Fruit fly (Drosophila melanogaster) whole organism, embryonic: Measurements from ENCODE around the gene Cdc7.

ENCODE experiments used
- B-H1 ChIP-seq: fragments of 200-800 bp; sonication (Bioruptor generic); IDR thresholded peaks from 3 replicates; pipeline ENCODE4 v1.3.6; 2022; ENCODE audit warnings: missing biosample characterization, missing genetic modification characterization
- BEAF-32 ChIP-seq: fragments of 200-800 bp; sonication (Bioruptor generic); optimal IDR thresholded peaks from 3 replicates; lab custom pipeline; 2017; ENCODE audit warnings: missing biosample characterization, missing genetic modification characterization, mild to moderate bottlenecking, moderate library complexity, missing genetic modification reagents
- Blimp-1 ChIP-seq: fragments of 200-800 bp; sonication (Bioruptor generic); optimal IDR thresholded peaks from 3 replicates; lab custom pipeline; 2018; ENCODE audit warnings: missing biosample characterization, missing genetic modification characterization, mild to moderate bottlenecking, moderate library complexity, missing genetic modification reagents
- CG10462 ChIP-seq: fragments of 200-800 bp; sonication (Bioruptor generic); optimal IDR thresholded peaks from 2 replicates; lab custom pipeline; 2016; ENCODE audit warnings: missing biosample characterization, missing genetic modification characterization
- CG11398 ChIP-seq: fragments of 200-800 bp; sonication (Bioruptor generic); optimal IDR thresholded peaks from 2 replicates; lab custom pipeline; 2016; ENCODE audit warnings: missing biosample characterization, missing genetic modification characterization
- CG11723 ChIP-seq: fragments of 200-800 bp; sonication (Bioruptor generic); optimal IDR thresholded peaks from 2 replicates; lab custom pipeline; 2017; ENCODE audit warnings: missing biosample characterization, mild to moderate bottlenecking, missing genetic modification characterization
- CG12769 ChIP-seq: fragments of 200-800 bp; sonication (Bioruptor generic); optimal IDR thresholded peaks from 2 replicates; lab custom pipeline; 2019; ENCODE audit warnings: missing biosample characterization, mild to moderate bottlenecking, missing genetic modification characterization, moderate library complexity
- CG15514 ChIP-seq: fragments of 200-800 bp; sonication (Bioruptor generic); optimal IDR thresholded peaks from 3 replicates; lab custom pipeline; 2017; ENCODE audit warnings: missing biosample characterization, missing genetic modification characterization, mild to moderate bottlenecking, moderate library complexity, missing genetic modification reagents
- CG16813 ChIP-seq: fragments of 200-800 bp; sonication (Bioruptor generic); IDR thresholded peaks from 3 replicates; pipeline ENCODE4 v1.3.6; 2022; ENCODE audit warnings: missing biosample characterization, missing genetic modification characterization; ENCODE audit not compliant: partially characterized antibody
- CG16863 ChIP-seq: fragments of 200-800 bp; sonication (Bioruptor generic); optimal IDR thresholded peaks from 3 replicates; lab custom pipeline; 2016; ENCODE audit warnings: missing biosample characterization, missing genetic modification characterization
- CG17829 ChIP-seq: fragments of 200-800 bp; optimal IDR thresholded peaks from 2 replicates; lab custom pipeline; 2019; ENCODE audit warnings: missing biosample characterization, mild to moderate bottlenecking, missing genetic modification characterization, moderate library complexity
- CG18619 ChIP-seq: fragments of 200-800 bp; sonication (Bioruptor generic); optimal IDR thresholded peaks from 3 replicates; lab custom pipeline; 2017; ENCODE audit warnings: missing biosample characterization, mild to moderate bottlenecking, missing genetic modification characterization
- CG2116 ChIP-seq: fragments of 200-800 bp; sonication (Bioruptor generic); optimal IDR thresholded peaks from 3 replicates; lab custom pipeline; 2018; ENCODE audit warnings: missing biosample characterization, mild to moderate bottlenecking, missing genetic modification characterization
- CG2120 ChIP-seq: fragments of 200-800 bp; sonication (Bioruptor generic); optimal IDR thresholded peaks from 3 replicates; lab custom pipeline; 2016; ENCODE audit warnings: missing biosample characterization, missing genetic modification characterization
- CG34376 ChIP-seq: fragments of 200-800 bp; sonication (Bioruptor generic); optimal IDR thresholded peaks from 2 replicates; lab custom pipeline; 2018; ENCODE audit warnings: missing biosample characterization, mild to moderate bottlenecking, missing genetic modification characterization
- CG5953 ChIP-seq: fragments of 200-800 bp; sonication (Bioruptor generic); IDR thresholded peaks from 2 replicates; pipeline ENCODE4 v1.3.6; 2022; ENCODE audit warnings: missing biosample characterization, missing genetic modification characterization
- CG8388 ChIP-seq: fragments of 200-800 bp; sonication (Bioruptor generic); optimal IDR thresholded peaks from 2 replicates; lab custom pipeline; 2019; ENCODE audit warnings: missing biosample characterization, mild to moderate bottlenecking, missing genetic modification characterization, moderate library complexity
- CG9797 ChIP-seq: fragments of 200-800 bp; sonication (Bioruptor generic); optimal IDR thresholded peaks from 3 replicates; lab custom pipeline; 2018; ENCODE audit warnings: missing biosample characterization, mild to moderate bottlenecking, missing genetic modification characterization
- Dref ChIP-seq: fragments of 200-800 bp; sonication (Bioruptor generic); IDR thresholded peaks from 2 replicates; pipeline ENCODE4 v1.3.6; 2022; ENCODE audit warnings: missing biosample characterization, missing genetic modification characterization
- E2f1 ChIP-seq: fragments of 200-800 bp; sonication (Bioruptor generic); IDR thresholded peaks from 2 replicates; pipeline ENCODE4 v1.3.6; 2022; ENCODE audit warnings: missing biosample characterization, missing genetic modification characterization
- Elba2 ChIP-seq: fragments of 200-800 bp; sonication (Bioruptor generic); optimal IDR thresholded peaks from 3 replicates; lab custom pipeline; 2016; ENCODE audit warnings: missing biosample characterization, missing genetic modification characterization
- Ets65A ChIP-seq: fragments of 200-800 bp; sonication (Bioruptor generic); peaks from one replicate; lab custom pipeline; 2016; ENCODE audit warnings: missing biosample characterization, missing genetic modification characterization
- HLHmδ ChIP-seq: fragments of 200-800 bp; sonication (Bioruptor generic); optimal IDR thresholded peaks from 2 replicates; lab custom pipeline; 2018; ENCODE audit warnings: missing biosample characterization, mild to moderate bottlenecking, missing genetic modification characterization, moderate library complexity
- HmgZ ChIP-seq: fragments of 200-800 bp; sonication (Bioruptor generic); optimal IDR thresholded peaks from 2 replicates; lab custom pipeline; 2018; ENCODE audit warnings: missing biosample characterization, mild to moderate bottlenecking, missing genetic modification characterization
- Lhr ChIP-seq: fragments of 200-800 bp; sonication (Bioruptor generic); optimal IDR thresholded peaks from 3 replicates; lab custom pipeline; 2017; ENCODE audit warnings: mild to moderate bottlenecking, missing biosample characterization, missing genetic modification reagents, missing genetic modification characterization
- Mrtf ChIP-seq: fragments of 200-800 bp; sonication (Bioruptor generic); IDR thresholded peaks from 3 replicates; pipeline ENCODE4 v1.3.6; 2022; ENCODE audit warnings: missing biosample characterization, missing genetic modification characterization
- NK7.1 ChIP-seq: fragments of 200-800 bp; sonication (Bioruptor generic); optimal IDR thresholded peaks from 3 replicates; lab custom pipeline; 2016; ENCODE audit warnings: missing biosample characterization, missing genetic modification characterization
- Rfx ChIP-seq: fragments of 200-800 bp; sonication (Bioruptor generic); IDR thresholded peaks from 2 replicates; pipeline ENCODE4 v1.3.6; 2022; ENCODE audit warnings: missing biosample characterization, missing genetic modification characterization
- Sin3A ChIP-seq: fragments of >200 bp; optimal IDR thresholded peaks from 2 replicates; lab custom pipeline; 2018
- Sox102F ChIP-seq: fragments of 200-800 bp; sonication (Bioruptor generic); optimal IDR thresholded peaks from 2 replicates; lab custom pipeline; 2018; ENCODE audit warnings: missing biosample characterization, mild to moderate bottlenecking, missing genetic modification characterization, moderate library complexity
- amos ChIP-seq: fragments of 200-800 bp; sonication (Bioruptor generic); IDR thresholded peaks from 2 replicates; pipeline ENCODE4 v1.3.6; 2022; ENCODE audit warnings: missing biosample characterization, missing genetic modification characterization; ENCODE audit not compliant: partially characterized antibody
- ap ChIP-seq: fragments of 200-800 bp; sonication (Bioruptor generic); IDR thresholded peaks from 2 replicates; pipeline ENCODE4 v1.3.6; 2022; ENCODE audit warnings: missing biosample characterization, missing genetic modification characterization
- ash1 ChIP-seq: fragments of 200-800 bp; sonication (Bioruptor generic); optimal IDR thresholded peaks from 2 replicates; lab custom pipeline; 2018; ENCODE audit warnings: missing biosample characterization, mild to moderate bottlenecking, missing genetic modification characterization
- cwo ChIP-seq: fragments of 200-800 bp; sonication (Bioruptor generic); optimal IDR thresholded peaks from 3 replicates; lab custom pipeline; 2017; ENCODE audit warnings: missing biosample characterization, missing genetic modification characterization, mild to moderate bottlenecking, moderate library complexity, missing genetic modification reagents
- esg ChIP-seq: fragments of 200-800 bp; sonication (Bioruptor generic); conservative IDR thresholded peaks from 2 replicates; pipeline ENCODE4 v1.3.6; 2022; ENCODE audit warnings: missing biosample characterization, missing genetic modification characterization
- gro ChIP-seq: fragments of 200-800 bp; sonication (Bioruptor generic); optimal IDR thresholded peaks from 2 replicates; lab custom pipeline; 2016; ENCODE audit warnings: missing biosample characterization, missing genetic modification characterization
- ind ChIP-seq: fragments of 200-800 bp; sonication (Bioruptor generic); optimal IDR thresholded peaks from 3 replicates; lab custom pipeline; 2016; ENCODE audit warnings: missing biosample characterization, missing genetic modification characterization
- knrl ChIP-seq: fragments of 200-800 bp; sonication (Bioruptor generic); IDR thresholded peaks from 3 replicates; pipeline ENCODE4 v1.3.6; 2022; ENCODE audit warnings: missing biosample characterization, missing genetic modification characterization; ENCODE audit not compliant: partially characterized antibody
- luna ChIP-seq: fragments of 200-800 bp; sonication (Bioruptor generic); optimal IDR thresholded peaks from 2 replicates; lab custom pipeline; 2016; ENCODE audit warnings: missing biosample characterization, missing genetic modification characterization
- nmo ChIP-seq: fragments of 200-800 bp; sonication (Bioruptor generic); optimal IDR thresholded peaks from 2 replicates; lab custom pipeline; 2018; ENCODE audit warnings: missing biosample characterization, mild to moderate bottlenecking, missing genetic modification characterization, moderate library complexity
- psq ChIP-seq: fragments of 200-800 bp; sonication (Bioruptor generic); optimal IDR thresholded peaks from 2 replicates; lab custom pipeline; 2017; ENCODE audit warnings: missing biosample characterization, missing genetic modification characterization
- salm ChIP-seq: fragments of 200-800 bp; sonication (Bioruptor generic); optimal IDR thresholded peaks from 2 replicates; lab custom pipeline; 2018; ENCODE audit warnings: missing biosample characterization, mild to moderate bottlenecking, missing genetic modification characterization
- sqz ChIP-seq: fragments of 200-800 bp; sonication (Bioruptor generic); optimal IDR thresholded peaks from 3 replicates; lab custom pipeline; 2018; ENCODE audit warnings: missing biosample characterization, mild to moderate bottlenecking, missing genetic modification characterization
- stc ChIP-seq: fragments of 200-800 bp; sonication (Bioruptor generic); IDR thresholded peaks from 2 replicates; pipeline ENCODE4 v1.3.6; 2022; ENCODE audit warnings: missing biosample characterization, missing genetic modification characterization
- sug ChIP-seq: fragments of 200-800 bp; optimal IDR thresholded peaks from 2 replicates; lab custom pipeline; 2019; ENCODE audit warnings: missing biosample characterization, mild to moderate bottlenecking, missing genetic modification characterization, moderate library complexity
- tx ChIP-seq: fragments of 200-800 bp; sonication (Bioruptor generic); optimal IDR thresholded peaks from 2 replicates; lab custom pipeline; 2016; ENCODE audit warnings: missing biosample characterization, missing genetic modification characterization
- zen ChIP-seq: fragments of 200-800 bp; sonication (Bioruptor generic); optimal IDR thresholded peaks from 3 replicates; lab custom pipeline; 2018; ENCODE audit warnings: missing biosample characterization, mild to moderate bottlenecking, missing genetic modification characterization, moderate library complexity

The Cdc7 gene

dm6 chrX:6679502-6679810 lies 25.1 kb downstream of the Cdc7 start (continued):
- TF ChIP-seq CG5953, result no peak
- TF ChIP-seq CG9797 (GFP tag; lab: Kevin White, UChicago), result no peak
- TF ChIP-seq luna (GFP tag; lab: Kevin White, UChicago), result no peak
- no peak for TF ChIP-seq ind (GFP tag; lab: Kevin White, UChicago)
- TF ChIP-seq CG11398 (GFP tag; lab: Kevin White, UChicago), result no peak
- TF ChIP-seq gro, result no peak
- no peak for TF ChIP-seq ap
- TF ChIP-seq CG16813, result no peak
- TF ChIP-seq Blimp-1, result no peak

dm6 chrX:6681467-6681866 lies 27.1 kb downstream of the Cdc7 start, which contains the start of gene Fum2:
Fum2 (plus strand) TSS chrX:6681767.
- TF ChIP-seq sqz (GFP tag; lab: Kevin White, UChicago) (no peak), Ets65A (GFP tag; lab: Kevin White, UChicago) (peak; percentile 26)
- TF ChIP-seq, all 482 proteins: peak for 1

dm6 chrX:6683635-6684499 lies 29.5 kb downstream of the Cdc7 start, which contains the start of gene Pink1:
Pink1 (plus strand) TSS chrX:6683798.
- peak; percentile 51 for TF ChIP-seq CG2116 (GFP tag; lab: Kevin White, UChicago)
- no peak for TF ChIP-seq salm
- no peak for TF ChIP-seq stc (GFP tag; lab: Robert Waterston, UW)
- no peak for TF ChIP-seq CG18619 (GFP tag; lab: Kevin White, UChicago)
- no peak for TF ChIP-seq CG16863
- peak; percentile 14 for TF ChIP-seq sug (tag; lab: Kevin White, UChicago)
- TF ChIP-seq knrl, result peak; percentile 57
- TF ChIP-seq nmo (GFP tag; lab: Kevin White, UChicago), result no peak
- no peak for TF ChIP-seq Mrtf (GFP tag; lab: Robert Waterston, UW)
- no peak for TF ChIP-seq HmgZ (tag; lab: Kevin White, UChicago)
- peak; percentile 64 for TF ChIP-seq amos (GFP tag; lab: Robert Waterston, UW)
- TF ChIP-seq CG34376 (GFP tag; lab: Kevin White, UChicago), result peak; percentile 30
- peak; percentile 70 for TF ChIP-seq Dref
- TF ChIP-seq CG17829 (tag; lab: Kevin White, UChicago), result no peak
- no peak for TF ChIP-seq CG10462 (GFP tag; lab: Kevin White, UChicago)
- TF ChIP-seq B-H1 (GFP tag; lab: Robert Waterston, UW), result no peak
- TF ChIP-seq CG8388 (GFP tag; lab: Kevin White, UChicago), result no peak
- peak; percentile 72 for TF ChIP-seq BEAF-32 (GFP tag; lab: Kevin White, UChicago)
- TF ChIP-seq tx, result no peak
- TF ChIP-seq cwo (GFP tag; lab: Kevin White, UChicago), result no peak
- TF ChIP-seq zen, result no peak
- TF ChIP-seq Sin3A (lab: Kevin White, UChicago), result peak; percentile 11
- no peak for TF ChIP-seq psq
- no peak for TF ChIP-seq CG12769 (tag; lab: Kevin White, UChicago)
- no peak for TF ChIP-seq CG11723 (GFP tag; lab: Kevin White, UChicago)
- TF ChIP-seq CG15514, result peak; percentile 36
- no peak for TF ChIP-seq Elba2 (GFP tag; lab: Kevin White, UChicago)
- no peak for TF ChIP-seq esg (GFP tag; lab: Robert Waterston, UW)
- no peak for TF ChIP-seq HLHmδ
- TF ChIP-seq E2f1, result no peak
- TF ChIP-seq CG2120 (GFP tag; lab: Kevin White, UChicago), result no peak
- peak; percentile 1 for TF ChIP-seq Lhr (GFP tag; lab: Kevin White, UChicago)
- no peak for TF ChIP-seq ash1 (GFP tag; lab: Kevin White, UChicago)
- no peak for TF ChIP-seq Sox102F
- no peak for TF ChIP-seq Rfx
- no peak for TF ChIP-seq NK7.1 (GFP tag; lab: Kevin White, UChicago)
